Fruit fly (Drosophila melanogaster): Measurements from ENCODE around the gene Act5C.

Gene Act5C

DNA sequence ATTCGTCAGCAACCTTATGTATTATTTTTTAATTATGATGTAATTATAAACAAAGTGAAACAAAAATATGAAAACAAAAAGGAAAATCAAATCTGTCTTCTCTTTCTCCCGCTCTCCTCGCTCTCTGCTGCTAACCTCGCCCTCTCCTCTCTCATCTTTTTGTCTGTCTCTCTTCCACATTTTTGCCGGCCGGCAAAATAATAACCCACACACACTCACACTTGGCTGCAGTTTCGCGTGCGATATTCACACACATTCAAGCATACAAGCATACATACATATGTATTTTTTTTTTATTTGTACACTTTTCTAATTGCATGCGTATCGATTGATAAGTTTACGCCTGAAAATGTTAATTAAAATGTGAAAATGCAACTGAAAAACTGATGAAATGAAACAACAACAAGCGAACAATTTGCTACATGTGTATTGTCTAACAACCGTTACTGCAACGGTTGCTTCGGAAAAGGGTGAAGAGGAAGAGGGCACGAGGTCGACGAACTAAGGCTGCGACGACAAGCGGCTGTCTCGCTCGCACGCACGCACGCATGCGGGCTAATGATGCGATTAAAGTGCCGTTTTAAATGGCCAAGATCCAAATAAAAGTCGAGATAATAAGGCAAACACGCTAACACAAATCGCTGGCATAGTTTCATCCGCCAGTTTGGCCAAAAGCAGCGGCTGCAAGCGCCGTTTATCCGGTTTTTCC, 3.9 kb downstream of the Act5C start (continued):
- TF ChIP-seq Pdp1 (GFP tag; optimal IDR thresholded peaks at IDR 0.05): peak in 1 of 2 experiments; percentile 26
- TF ChIP-seq CG1832 (GFP tag; optimal IDR thresholded peaks at IDR 0.05): peak; percentile 70
- peak; percentile 89 for TF ChIP-seq CG8281 (tag; optimal IDR thresholded peaks at IDR 0.05)
- TF ChIP-seq CG3163 (GFP tag; optimal IDR thresholded peaks at IDR 0.05): no peak
- peak; percentile 77 for TF ChIP-seq Awh (GFP tag; IDR thresholded peaks at IDR 0.05)
- TF ChIP-seq CG14965 (GFP tag; optimal IDR thresholded peaks at IDR 0.05; ENCODE audit: borderline replicate concordance): no peak
- no peak for TF ChIP-seq Sin3A (optimal IDR thresholded peaks at IDR 0.05)
- TF ChIP-seq yki (optimal IDR thresholded peaks at IDR 0.05): peak; percentile 11
- TF ChIP-seq rib (GFP tag; IDR thresholded peaks at IDR 0.05): 0 out of 2 replicates have a peak, but pooled peaks have one; percentile 40
- TF ChIP-seq lmd (GFP tag; IDR thresholded peaks at IDR 0.05): no peak
- no peak for TF ChIP-seq CG31441 (GFP tag; IDR thresholded peaks at IDR 0.05)
- no peak for TF ChIP-seq Side (GFP tag; optimal IDR thresholded peaks at IDR 0.05)
- TF ChIP-seq corto (GFP tag; optimal IDR thresholded peaks at IDR 0.05): peak; percentile 63
- no peak for TF ChIP-seq gro (GFP tag; optimal IDR thresholded peaks at IDR 0.05)
- TF ChIP-seq sens (GFP tag): peak; percentile 77
- peak; percentile 96 for TF ChIP-seq Hr39 (optimal IDR thresholded peaks at IDR 0.05)
- peak; percentile 68 for TF ChIP-seq Vsx1 (GFP tag; optimal IDR thresholded peaks at IDR 0.05)
- peak; percentile 11 for TF ChIP-seq sqz (GFP tag; optimal IDR thresholded peaks at IDR 0.05)
- TF ChIP-seq Atf-2 (GFP tag; optimal IDR thresholded peaks at IDR 0.05): no peak
- peak; percentile 0 for TF ChIP-seq CHES-1-like (GFP tag; optimal IDR thresholded peaks at IDR 0.05)
- 0 out of 2 replicates have a peak, but pooled peaks have one; percentile 21 for TF ChIP-seq E2f2 (GFP tag; IDR thresholded peaks at IDR 0.05)
- TF ChIP-seq CG15269 (tag; optimal IDR thresholded peaks at IDR 0.05): peak; percentile 17
- TF ChIP-seq Hr78 (GFP tag; optimal IDR thresholded peaks at IDR 0.05): peak in 1 of 2 experiments; percentile 15
- TF ChIP-seq CG34422 (GFP tag; IDR thresholded peaks at IDR 0.05): peak; percentile 71; the same call in 1 of the 3 replicates
- peak; percentile 48 for TF ChIP-seq oc (tag; optimal IDR thresholded peaks at IDR 0.05)
- TF ChIP-seq Meics (GFP tag; optimal IDR thresholded peaks at IDR 0.05): no peak
- TF ChIP-seq CG17385 (GFP tag; optimal IDR thresholded peaks at IDR 0.05): peak; percentile 72
- peak; percentile 51; the same call in 1 of the 2 replicates for TF ChIP-seq crol (GFP tag; IDR thresholded peaks at IDR 0.05)
- TF ChIP-seq CG10267 (tag; optimal IDR thresholded peaks at IDR 0.05): no peak
- peak; percentile 17 for TF ChIP-seq CG15479 (GFP tag; optimal IDR thresholded peaks at IDR 0.05)
- TF ChIP-seq abd-A (tag; optimal IDR thresholded peaks at IDR 0.05): peak; percentile 88
- TF ChIP-seq Hsf (GFP tag; optimal IDR thresholded peaks at IDR 0.05): no peak
- no peak for TF ChIP-seq D (optimal IDR thresholded peaks at IDR 0.05)
- TF ChIP-seq D (GFP tag; optimal IDR thresholded peaks at IDR 0.05): no peak
- TF ChIP-seq CG10321 (GFP tag; IDR thresholded peaks at IDR 0.05): peak; percentile 70
- TF ChIP-seq gcm (GFP tag; optimal IDR thresholded peaks at IDR 0.05): peak; percentile 57
- no peak for TF ChIP-seq CG2116 (GFP tag; optimal IDR thresholded peaks at IDR 0.05)
- TF ChIP-seq Nf-YA (GFP tag; IDR thresholded peaks at IDR 0.05): no peak
- TF ChIP-seq Trl (optimal IDR thresholded peaks at IDR 0.05): peak; percentile 65 to 82
- no peak for TF ChIP-seq Trl (GFP tag; optimal IDR thresholded peaks at IDR 0.05)
- no peak for TF ChIP-seq sim (GFP tag; IDR thresholded peaks at IDR 0.05)
- TF ChIP-seq pros (GFP tag; optimal IDR thresholded peaks at IDR 0.05): peak; percentile 43
- TF ChIP-seq HLH54F (GFP tag; optimal IDR thresholded peaks at IDR 0.05): no peak
- peak; percentile 27; the same call in 1 of the 2 replicates for TF ChIP-seq sob (GFP tag; IDR thresholded peaks at IDR 0.05)
- no peak for TF ChIP-seq Dip2 (GFP tag; IDR thresholded peaks at IDR 0.05)
- 0 out of 3 replicates have a peak, but pooled peaks have one; percentile 43 for TF ChIP-seq ci (GFP tag; IDR thresholded peaks at IDR 0.05)
- TF ChIP-seq CTCF (GFP tag; optimal IDR thresholded peaks at IDR 0.05): no peak
- no peak for TF ChIP-seq YL-1 (GFP tag; optimal IDR thresholded peaks at IDR 0.05)

All from whole organism, embryonic.